Worm (Caenorhabditis elegans) whole organism, young adult: ENCODE data around the gene srj-5.

Source experiments
- Y79H2A.3 ChIP-seq: fragments of 200-800 bp; sonication (Bioruptor generic); conservative IDR thresholded peaks from 2 replicates; pipeline ENCODE4 v1.3.6; 2022; ENCODE audit warnings: missing genetic modification reagents, missing genetic modification characterization, missing compliant biosample characterization
- ama-1 ChIP-seq, 3 experiments: fragments of 150-350 bp in 1 of 3; sonication (generic microtip) in 2 of 3; optimal IDR thresholded peaks; 2 replicates each; lab custom pipeline; 2014 to 2018; ENCODE audit warnings: missing biosample characterization in 2 of 3, missing genetic modification characterization in 2 of 3, missing genetic modification reagents in 2 of 3
- ccch-3 ChIP-seq: fragments of 200-800 bp; sonication (Bioruptor generic); optimal IDR thresholded peaks from 2 replicates; lab custom pipeline; 2018; ENCODE audit warnings: mild to moderate bottlenecking, missing genetic modification characterization, missing compliant biosample characterization
- fkh-3 ChIP-seq: sonication (generic microtip); optimal IDR thresholded peaks from 2 replicates; lab custom pipeline; 2016; ENCODE audit warnings: mild to moderate bottlenecking, missing genetic modification characterization, missing compliant biosample characterization
- rpc-1 ChIP-seq, 2 experiments: fragments of 150-350 bp in 1 of 2; sonication (generic microtip) in 1 of 2; optimal IDR thresholded peaks; 2 replicates each; lab custom pipeline; 2014 to 2018; ENCODE audit warnings: missing biosample characterization in 1 of 2, missing genetic modification characterization in 1 of 2, missing genetic modification reagents in 1 of 2, missing genotype in 1 of 2
- somi-1 ChIP-seq: fragments of 200-800 bp; sonication (Bioruptor generic); optimal IDR thresholded peaks from 2 replicates; lab custom pipeline; 2018; ENCODE audit warnings: mild to moderate bottlenecking, missing genetic modification characterization, missing compliant biosample characterization
- tbx-9 ChIP-seq: sonication (generic microtip); optimal IDR thresholded peaks from 2 replicates; lab custom pipeline; 2016; ENCODE audit warnings: borderline replicate concordance, missing genetic modification characterization, inconsistent platforms, missing compliant biosample characterization
- ztf-6 ChIP-seq: fragments of 200-800 bp; sonication (Bioruptor generic); IDR thresholded peaks from 2 replicates; pipeline ENCODE4 v1.3.6; 2022; ENCODE audit warnings: missing genetic modification reagents, missing genetic modification characterization, missing compliant biosample characterization

ce11 chrV:692720-693422 lies 40.0 kb upstream of the srj-5 start, which contains the start of gene srx-4:
- TF ChIP-seq tbx-9 (tag; lab: Kevin White, UChicago): no peak
- TF ChIP-seq Y79H2A.3 (GFP tag; lab: Robert Waterston, UW): no peak
- TF ChIP-seq rpc-1 (optimal IDR thresholded peaks at IDR 0.05; lab: Kevin White, UChicago): no peak
- no peak for TF ChIP-seq rpc-1 (tag; optimal IDR thresholded peaks at IDR 0.05; lab: Kevin White, UChicago)
- no peak for TF ChIP-seq ztf-6 (GFP tag; lab: Robert Waterston, UW)
- TF ChIP-seq ama-1 (optimal IDR thresholded peaks at IDR 0.05; lab: Kevin White, UChicago): no peak
- TF ChIP-seq ama-1 (GFP tag; optimal IDR thresholded peaks at IDR 0.05; lab: Kevin White, UChicago): no peak
- no peak for TF ChIP-seq ccch-3 (GFP tag; lab: Kevin White, UChicago)
- no peak for TF ChIP-seq fkh-3 (tag; lab: Kevin White, UChicago)
- TF ChIP-seq somi-1 (GFP tag; lab: Kevin White, UChicago): no peak
